Worm (Caenorhabditis elegans): ENCODE results near the gene vha-6.

Gene vha-6

DNA sequence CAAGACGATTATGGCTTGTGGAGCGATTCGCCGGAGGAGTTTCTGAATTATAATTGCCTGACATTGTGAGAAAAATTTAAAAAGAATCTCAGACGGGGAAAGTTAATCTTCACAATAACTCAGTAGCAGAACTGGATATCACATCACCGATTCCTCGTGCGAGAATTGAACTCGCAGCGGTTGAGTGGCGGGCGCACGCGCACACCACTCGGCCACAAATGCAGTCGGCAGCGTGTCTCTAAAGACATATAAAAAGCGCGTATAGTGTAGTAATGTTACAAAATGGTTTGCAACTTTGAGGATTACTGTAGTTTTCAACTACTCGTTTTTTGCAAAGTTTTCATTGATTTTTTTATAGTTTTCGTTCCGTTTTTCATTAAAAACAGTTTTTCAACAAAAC is 46.3 kb upstream of the vha-6 start (continued):
- TF ChIP-seq ztf-11 (tag; optimal IDR thresholded peaks at IDR 0.05) (no peak), nhr-28 (tag; optimal IDR thresholded peaks at IDR 0.05) (no peak), aha-1 (tag) (peak; percentile 98), ceh-44 (GFP tag; IDR thresholded peaks at IDR 0.05) (peak; percentile 92; the same call in 1 of the 2 replicates), Y105C5A.15 (GFP tag; IDR thresholded peaks at IDR 0.05) (peak; percentile 97), F37D6.2 (tag; optimal IDR thresholded peaks at IDR 0.05) (peak; percentile 72), tra-1 (GFP tag; IDR thresholded peaks at IDR 0.05) (peak; percentile 93), T20F7.1 (GFP tag; optimal IDR thresholded peaks at IDR 0.05) (no peak), Y5F2A.4 (GFP tag; optimal IDR thresholded peaks at IDR 0.05) (peak; percentile 95), D1046.2 (GFP tag; IDR thresholded peaks at IDR 0.05) (peak; percentile 95), hif-1 (tag; optimal IDR thresholded peaks at IDR 0.05) (peak; percentile 44 to 84), zip-11 (GFP tag; IDR thresholded peaks at IDR 0.05) (peak; percentile 91), nhr-42 (GFP tag; IDR thresholded peaks at IDR 0.05) (peak; percentile 84), zip-2 (tag; optimal IDR thresholded peaks at IDR 0.05) (peak; percentile 51), lim-7 (GFP tag; IDR thresholded peaks at IDR 0.05) (peak; percentile 100), nhr-77 (tag; optimal IDR thresholded peaks at IDR 0.05) (peak; percentile 64), mep-1 (tag; optimal IDR thresholded peaks at IDR 0.05) (no peak), dmd-8 (GFP tag; IDR thresholded peaks at IDR 0.05) (peak; percentile 100), jun-1 (tag; optimal IDR thresholded peaks at IDR 0.05) (peak; percentile 8), skn-1 (tag; optimal IDR thresholded peaks at IDR 0.05) (no peak), arid-1 (GFP tag; conservative IDR thresholded peaks at IDR 0.05) (peak; percentile 97), T26A8.4 (GFP tag; IDR thresholded peaks at IDR 0.05) (peak; percentile 88), dmd-6 (GFP tag; IDR thresholded peaks at IDR 0.05) (peak; percentile 72), ceh-28 (tag; optimal IDR thresholded peaks at IDR 0.05) (no peak), nhr-41 (GFP tag; IDR thresholded peaks at IDR 0.05) (peak; percentile 95), daf-12 (tag; optimal IDR thresholded peaks at IDR 0.05) (no peak), dpl-1 (GFP tag; optimal IDR thresholded peaks at IDR 0.05) (peak; percentile 46), nhr-11 (tag; optimal IDR thresholded peaks at IDR 0.05) (no peak), dmd-9 (GFP tag; IDR thresholded peaks at IDR 0.05) (peak; percentile 93), nhr-48 (tag; optimal IDR thresholded peaks at IDR 0.05) (peak; percentile 76), nhr-10 (tag; optimal IDR thresholded peaks at IDR 0.05) (no peak), spr-1 (tag; optimal IDR thresholded peaks at IDR 0.05) (peak; percentile 89)

DNA sequence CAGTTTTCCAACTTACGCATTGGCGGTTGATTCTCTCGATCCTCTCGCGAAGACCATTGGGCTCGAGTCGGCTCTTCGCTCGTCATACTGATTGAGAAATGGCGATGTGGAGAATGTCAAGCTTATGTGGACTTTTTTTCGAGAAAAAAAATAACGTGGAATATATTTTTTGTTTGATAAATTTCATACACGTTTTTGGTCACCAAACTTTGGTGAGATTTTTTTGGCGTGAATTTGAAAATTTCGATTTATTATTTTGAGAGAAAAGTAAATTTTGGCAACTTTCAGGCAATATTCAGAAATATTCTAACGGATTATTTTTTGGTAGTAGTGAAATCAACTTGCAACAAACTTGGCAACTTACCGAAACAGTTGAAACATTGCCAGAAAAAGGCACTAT is 40.8 kb upstream of the vha-6 start, which contains the start of gene W02B12.12:
Gene W02B12.12, minus strand, starts transcription at position 101 of the 400 bp plus-strand sequence.
- TF ChIP-seq nhr-77 (tag; optimal IDR thresholded peaks at IDR 0.05) = no peak
- TF ChIP-seq ceh-32 (tag; optimal IDR thresholded peaks at IDR 0.05; ENCODE audit: poor library complexity) = no peak
- TF ChIP-seq dmd-9 (GFP tag; IDR thresholded peaks at IDR 0.05) = no peak
- no peak for TF ChIP-seq aha-1 (tag)
- TF ChIP-seq nhr-76 (tag; optimal IDR thresholded peaks at IDR 0.05) = no peak
- no peak for TF ChIP-seq R02D3.7 (tag; optimal IDR thresholded peaks at IDR 0.05)
- TF ChIP-seq unc-62 (GFP tag; optimal IDR thresholded peaks at IDR 0.05 in 1 of 2) = peak in 1 of 2 experiments; percentile 73
- no peak for TF ChIP-seq unc-62 (tag; optimal IDR thresholded peaks at IDR 0.05)

DNA sequence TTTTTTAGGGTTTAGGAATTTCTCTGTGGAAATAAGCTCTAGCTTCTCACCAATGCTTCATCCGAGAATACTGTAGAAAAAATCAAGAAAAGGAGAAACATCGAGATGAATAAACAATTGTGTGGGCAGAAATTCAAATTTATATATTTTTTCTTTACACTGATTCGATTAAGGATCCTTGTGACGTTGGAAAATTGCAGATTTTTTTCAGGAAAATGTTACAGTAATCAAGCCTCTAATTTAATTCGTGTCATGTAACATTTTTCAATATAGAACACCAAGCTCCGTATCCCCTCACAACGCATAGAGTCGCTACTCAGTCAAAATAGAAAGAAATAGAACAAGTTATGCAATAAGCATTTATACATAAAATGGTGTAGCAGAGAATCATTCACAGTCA is 38.2 kb upstream of the vha-6 start, which contains the start of gene W02B12.16:
Gene W02B12.16, minus strand, starts transcription at position 101 of the 400 bp plus-strand sequence.
- TF ChIP-seq daf-12 (tag; optimal IDR thresholded peaks at IDR 0.05) (no peak), spr-3 (GFP tag; optimal IDR thresholded peaks at IDR 0.05) (no peak), ZK546.5 (tag; optimal IDR thresholded peaks at IDR 0.05) (no peak), ceh-44 (GFP tag; IDR thresholded peaks at IDR 0.05) (no peak), madf-5 (GFP tag; IDR thresholded peaks at IDR 0.05) (no peak), skn-1 (tag; optimal IDR thresholded peaks at IDR 0.05) (no peak), aha-1 (tag) (no peak)

Measured in whole organism, L4 larva.